Fruit fly (Drosophila melanogaster) whole organism, embryonic: ENCODE measurements around the gene Gen.

Source experiments
- CG12236 ChIP-seq: fragments of 200-800 bp; sonication (Bioruptor generic); optimal IDR thresholded peaks from 2 replicates; lab custom pipeline; 2016; ENCODE audit warnings: missing biosample characterization, missing genetic modification characterization
- CG15514 ChIP-seq: fragments of 200-800 bp; sonication (Bioruptor generic); optimal IDR thresholded peaks from 3 replicates; lab custom pipeline; 2017; ENCODE audit warnings: missing biosample characterization, missing genetic modification characterization, mild to moderate bottlenecking, moderate library complexity, missing genetic modification reagents
- CG30403 ChIP-seq: fragments of 200-800 bp; sonication (Bioruptor generic); optimal IDR thresholded peaks from 3 replicates; lab custom pipeline; 2016; ENCODE audit warnings: missing biosample characterization, missing genetic modification characterization
- CG9437 ChIP-seq: fragments of 200-800 bp; sonication (Bioruptor generic); optimal IDR thresholded peaks from 2 replicates; lab custom pipeline; 2018; ENCODE audit warnings: missing biosample characterization, mild to moderate bottlenecking, missing genetic modification characterization
- CTCF ChIP-seq: fragments of 200-800 bp; sonication (Bioruptor generic); optimal IDR thresholded peaks from 2 replicates; lab custom pipeline; 2017; ENCODE audit warnings: missing biosample characterization, mild to moderate bottlenecking, missing genetic modification characterization, moderate library complexity
- E2f2 ChIP-seq: fragments of 200-800 bp; sonication (Bioruptor generic); IDR thresholded peaks from 2 replicates; pipeline ENCODE4 v1.3.6; 2022; ENCODE audit warnings: missing biosample characterization, missing genetic modification characterization
- Ets65A ChIP-seq: fragments of 200-800 bp; sonication (Bioruptor generic); peaks from one replicate; lab custom pipeline; 2016; ENCODE audit warnings: missing biosample characterization, missing genetic modification characterization
- Hr39 ChIP-seq: fragments of >200 bp; optimal IDR thresholded peaks from 2 replicates; lab custom pipeline; 2017
- Neu2 ChIP-seq: fragments of 200-800 bp; sonication (Bioruptor generic); optimal IDR thresholded peaks from 3 replicates; lab custom pipeline; 2016; ENCODE audit warnings: missing biosample characterization, missing genetic modification characterization, borderline replicate concordance
- crol ChIP-seq: fragments of 200-800 bp; sonication (Bioruptor generic); IDR thresholded peaks from 2 replicates; pipeline ENCODE4 v1.3.6; 2022; ENCODE audit warnings: missing biosample characterization, missing genetic modification characterization
- gem ChIP-seq: fragments of 200-800 bp; sonication (Bioruptor generic); optimal IDR thresholded peaks from 2 replicates; lab custom pipeline; 2019; ENCODE audit warnings: missing biosample characterization, mild to moderate bottlenecking, missing genetic modification characterization, moderate library complexity
- ro ChIP-seq: fragments of 200-800 bp; sonication (Bioruptor generic); IDR thresholded peaks from 2 replicates; pipeline ENCODE4 v1.3.6; 2022; ENCODE audit warnings: missing biosample characterization, missing genetic modification characterization
- sisA ChIP-seq: fragments of 200-800 bp; sonication (Bioruptor generic); IDR thresholded peaks from 2 replicates; pipeline ENCODE4 v1.3.6; 2022; ENCODE audit warnings: missing biosample characterization, missing genetic modification characterization
- tgo ChIP-seq: fragments of 200-800 bp; sonication (Bioruptor generic); IDR thresholded peaks from 3 replicates; pipeline ENCODE4 v1.3.6; 2022; ENCODE audit warnings: missing biosample characterization, missing genetic modification characterization
- vnd ChIP-seq: fragments of 200-800 bp; sonication (Bioruptor generic); IDR thresholded peaks from 3 replicates; pipeline ENCODE4 v1.3.6; 2022; ENCODE audit warnings: missing biosample characterization, missing genetic modification characterization; ENCODE audit not compliant: partially characterized antibody

The Gen gene

dm6 chr3L:5125202-5125601 lies 27.0 kb downstream of the Gen start:
- TF ChIP-seq Neu2 (GFP tag; lab: Kevin White, UChicago) (no peak), Hr39 (lab: Kevin White, UChicago) (no peak), crol (peak; percentile 46; the same call in 1 of the 2 replicates), gem (no peak), CG12236 (no peak), Ets65A (GFP tag; lab: Kevin White, UChicago) (peak; percentile 10), E2f2 (no peak), CG9437 (GFP tag; lab: Kevin White, UChicago) (no peak), sisA (no peak), CTCF (GFP tag; lab: Kevin White, UChicago) (peak; percentile 82), ro (GFP tag; lab: Robert Waterston, UW) (no peak), vnd (GFP tag; lab: Robert Waterston, UW) (0 out of 3 replicates have a peak, but pooled peaks have one; percentile 23), tgo (GFP tag; lab: Robert Waterston, UW) (no peak)

- TF ChIP-seq CG15514 (peak; percentile 91), CG30403 (GFP tag; lab: Kevin White, UChicago) (no peak)
Measured at dm6 chr3L:5102050-5102449, 50.1 kb downstream of the Gen start.
